Worm (Caenorhabditis elegans): ENCODE results near the gene F10E9.3.

- TF ChIP-seq tbx-37 (GFP tag; conservative IDR thresholded peaks at IDR 0.05) (no peak), hmg-4 (GFP tag; optimal IDR thresholded peaks at IDR 0.05) (no peak), ets-7 (tag; optimal IDR thresholded peaks at IDR 0.05) (no peak), ama-1 (optimal IDR thresholded peaks at IDR 0.05) (no peak), scrt-1 (GFP tag; IDR thresholded peaks at IDR 0.05) (no peak), hnd-1 (tag; optimal IDR thresholded peaks at IDR 0.05) (no peak), flt-1 (GFP tag; IDR thresholded peaks at IDR 0.05) (no peak), aly-1 (tag; optimal IDR thresholded peaks at IDR 0.05) (no peak), pes-1 (GFP tag; IDR thresholded peaks at IDR 0.05) (no peak), ceh-36 (tag; optimal IDR thresholded peaks at IDR 0.05) (no peak)
Measured at ce11 chrIII:8281310-8281709, 29.5 kb upstream of the F10E9.3 start.
